Fruit fly (Drosophila melanogaster): ENCODE results near the gene Xrp1.
A peak's percentile ranks its signal among the peaks of the same experiment; 100 is the strongest.

Gene Xrp1

dm6 chr3R:18905921-18906878 lies 8.6 kb upstream of the Xrp1 start, which contains the start of gene EndoA (continued):
- TF ChIP-seq Eip74EF (GFP tag; optimal IDR thresholded peaks at IDR 0.05): no peak
- TF ChIP-seq cas (GFP tag; IDR thresholded peaks at IDR 0.05): no peak
- no peak for TF ChIP-seq dati (GFP tag; IDR thresholded peaks at IDR 0.05)
- no peak for TF ChIP-seq toy (GFP tag; IDR thresholded peaks at IDR 0.05)
- TF ChIP-seq CG1792 (GFP tag; optimal IDR thresholded peaks at IDR 0.05): no peak
- TF ChIP-seq Ptx1 (GFP tag; IDR thresholded peaks at IDR 0.05): peak; percentile 54; the same call in 1 of the 2 replicates
- TF ChIP-seq fd64A (GFP tag; optimal IDR thresholded peaks at IDR 0.05): no peak
- no peak for TF ChIP-seq croc (GFP tag; conservative IDR thresholded peaks at IDR 0.05)
- no peak for TF ChIP-seq tup (GFP tag; optimal IDR thresholded peaks at IDR 0.05)
- no peak for TF ChIP-seq Gug (GFP tag; IDR thresholded peaks at IDR 0.05)
- no peak for TF ChIP-seq CG18619 (GFP tag; optimal IDR thresholded peaks at IDR 0.05)
- peak; percentile 2 for TF ChIP-seq ATbp (GFP tag; optimal IDR thresholded peaks at IDR 0.05)
- TF ChIP-seq CG9215 (GFP tag; IDR thresholded peaks at IDR 0.05): 0 out of 2 replicates have a peak, but pooled peaks have one; percentile 7
- TF ChIP-seq Kr (GFP tag; optimal IDR thresholded peaks at IDR 0.05): no peak
- TF ChIP-seq br (optimal IDR thresholded peaks at IDR 0.05): no peak
- no peak for TF ChIP-seq Mrtf (GFP tag; IDR thresholded peaks at IDR 0.05)
- peak; percentile 72 for TF ChIP-seq CG17829 (tag; optimal IDR thresholded peaks at IDR 0.05)
- TF ChIP-seq jigr1 (GFP tag; IDR thresholded peaks at IDR 0.05): no peak
- TF ChIP-seq Dip2 (GFP tag; IDR thresholded peaks at IDR 0.05): no peak
- TF ChIP-seq sug (tag; optimal IDR thresholded peaks at IDR 0.05): peak; percentile 94
- TF ChIP-seq Six4 (GFP tag; optimal IDR thresholded peaks at IDR 0.05): peak; percentile 54
- no peak for TF ChIP-seq Trl (optimal IDR thresholded peaks at IDR 0.05)
- no peak for TF ChIP-seq Trl (GFP tag; optimal IDR thresholded peaks at IDR 0.05)
- no peak for TF ChIP-seq pnt (GFP tag; optimal IDR thresholded peaks at IDR 0.05)
- no peak for TF ChIP-seq CG12769 (tag; optimal IDR thresholded peaks at IDR 0.05)
- TF ChIP-seq Lpt (GFP tag; optimal IDR thresholded peaks at IDR 0.05): no peak
- no peak for TF ChIP-seq kni (GFP tag; optimal IDR thresholded peaks at IDR 0.05)
- no peak for TF ChIP-seq Max (GFP tag; optimal IDR thresholded peaks at IDR 0.05)
- TF ChIP-seq CG18476 (GFP tag; optimal IDR thresholded peaks at IDR 0.05): no peak
- no peak for TF ChIP-seq vfl (GFP tag; optimal IDR thresholded peaks at IDR 0.05)
- TF ChIP-seq CG31365 (tag; optimal IDR thresholded peaks at IDR 0.05): no peak
- peak; percentile 71 for TF ChIP-seq nmo (GFP tag; optimal IDR thresholded peaks at IDR 0.05)
- TF ChIP-seq chinmo (GFP tag; IDR thresholded peaks at IDR 0.05; ENCODE audit: partially characterized antibody): 0 out of 4 replicates have a peak, but pooled peaks have one; percentile 14
- no peak for TF ChIP-seq shn (GFP tag; optimal IDR thresholded peaks at IDR 0.05)
- no peak for TF ChIP-seq CG30431 (GFP tag; optimal IDR thresholded peaks at IDR 0.05)
- TF ChIP-seq ato (GFP tag; IDR thresholded peaks at IDR 0.05; ENCODE audit: partially characterized antibody): peak; percentile 52
- TF ChIP-seq H2.0 (GFP tag; IDR thresholded peaks at IDR 0.05): no peak
- no peak for TF ChIP-seq mld (GFP tag; IDR thresholded peaks at IDR 0.05; ENCODE audit: partially characterized antibody)
- TF ChIP-seq CG11696 (GFP tag; IDR thresholded peaks at IDR 0.05): no peak
- peak; percentile 86 for TF ChIP-seq Bgb (GFP tag; IDR thresholded peaks at IDR 0.05; ENCODE audit: partially characterized antibody)
- peak; percentile 16 for TF ChIP-seq jumu (GFP tag; optimal IDR thresholded peaks at IDR 0.05)
- no peak for TF ChIP-seq Rx (GFP tag; IDR thresholded peaks at IDR 0.05)
- TF ChIP-seq ttk (GFP tag; IDR thresholded peaks at IDR 0.05): no peak
- TF ChIP-seq esg (GFP tag; conservative IDR thresholded peaks at IDR 0.05): no peak
- TF ChIP-seq CG8089 (GFP tag; optimal IDR thresholded peaks at IDR 0.05): no peak
- no peak for TF ChIP-seq CG8944 (GFP tag; optimal IDR thresholded peaks at IDR 0.05)
- TF ChIP-seq CG13424 (tag; optimal IDR thresholded peaks at IDR 0.05): peak; percentile 58
- no peak for TF ChIP-seq fd96Cb (tag; optimal IDR thresholded peaks at IDR 0.05)
- peak; percentile 14 for TF ChIP-seq bab2 (GFP tag; optimal IDR thresholded peaks at IDR 0.05)
- TF ChIP-seq cwo (GFP tag; optimal IDR thresholded peaks at IDR 0.05): no peak

Measured in whole organism, embryonic.